Fruit fly (Drosophila melanogaster) Kc167 (cell line): Measurements from ENCODE around the gene Acbp6.

Source experiments
- Myc ChIP-seq: fragments of >200 bp; optimal IDR thresholded peaks from 2 replicates; lab custom pipeline; 2017; ENCODE audit warnings: missing external identifiers
- Sin3A ChIP-seq: fragments of >200 bp; optimal IDR thresholded peaks from 2 replicates; lab custom pipeline; 2018; ENCODE audit warnings: missing external identifiers
- h ChIP-seq: fragments of >200 bp; optimal IDR thresholded peaks from 3 replicates; lab custom pipeline; 2018; ENCODE audit warnings: missing external identifiers
- insv ChIP-seq: fragments of >200 bp; optimal IDR thresholded peaks from 3 replicates; lab custom pipeline; 2018; ENCODE audit warnings: missing external identifiers
- psq ChIP-seq: fragments of >200 bp; optimal IDR thresholded peaks from 2 replicates; lab custom pipeline; 2017; ENCODE audit warnings: missing external identifiers
- ttk ChIP-seq: sonication (Bioruptor generic); optimal IDR thresholded peaks from 2 replicates; lab custom pipeline; 2017; ENCODE audit warnings: missing external identifiers

DNA sequence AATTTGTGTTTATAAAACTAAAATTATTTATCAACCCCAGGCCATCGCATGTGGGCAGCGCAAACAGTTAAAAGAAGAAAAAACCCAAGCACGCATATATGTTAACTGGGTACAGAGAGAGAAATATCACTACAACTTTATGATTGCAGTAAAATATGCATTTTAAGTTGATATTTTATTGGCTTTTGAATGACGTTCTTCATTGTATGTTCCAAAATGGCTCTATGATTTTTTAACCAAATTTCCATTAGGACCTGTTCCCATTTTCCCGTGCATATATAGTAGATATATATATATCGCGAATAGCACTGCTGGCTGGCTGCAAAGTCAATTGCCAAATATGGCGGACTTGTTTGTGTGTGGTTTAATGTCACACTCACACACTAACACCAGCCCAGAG, 32.2 kb upstream of the Acbp6 start:
- TF ChIP-seq Myc (lab: Kevin White, UChicago) (no peak), psq (lab: Kevin White, UChicago) (no peak), h (lab: Kevin White, UChicago) (no peak), insv (lab: Kevin White, UChicago) (no peak), Sin3A (lab: Kevin White, UChicago) (no peak), ttk (lab: Kevin White, UChicago) (no peak)
